Fruit fly (Drosophila melanogaster): Measurements from ENCODE around the gene CG18731.

CG18731 gene

dm6 chr3R:29757226-29757625 is 32.4 kb downstream of the CG18731 start (continued):
- no peak for TF ChIP-seq Dp (GFP tag; optimal IDR thresholded peaks at IDR 0.05)
- peak; percentile 22 for TF ChIP-seq Vsx1 (GFP tag; optimal IDR thresholded peaks at IDR 0.05)
- peak; percentile 6 for TF ChIP-seq Atf-2 (GFP tag; optimal IDR thresholded peaks at IDR 0.05)
- no peak for TF ChIP-seq CG17568 (GFP tag; optimal IDR thresholded peaks at IDR 0.05)
- TF ChIP-seq ken (GFP tag; IDR thresholded peaks at IDR 0.05) = 0 out of 3 replicates have a peak, but pooled peaks have one; percentile 40
- no peak for TF ChIP-seq CG31224 (GFP tag; IDR thresholded peaks at IDR 0.05)
- peak in 1 of 2 experiments; percentile 2 for TF ChIP-seq Pdp1 (GFP tag; optimal IDR thresholded peaks at IDR 0.05)
- TF ChIP-seq so (GFP tag; IDR thresholded peaks at IDR 0.05) = 0 out of 3 replicates have a peak, but pooled peaks have one; percentile 16
- no peak for TF ChIP-seq CG9437 (GFP tag; optimal IDR thresholded peaks at IDR 0.05)
- no peak for TF ChIP-seq her (GFP tag; optimal IDR thresholded peaks at IDR 0.05)
- TF ChIP-seq dpn (GFP tag; optimal IDR thresholded peaks at IDR 0.05) = no peak
- no peak for TF ChIP-seq Nf-YB (GFP tag; optimal IDR thresholded peaks at IDR 0.05)
- TF ChIP-seq NFAT (GFP tag; IDR thresholded peaks at IDR 0.05) = no peak
- no peak for TF ChIP-seq CG9727 (GFP tag; optimal IDR thresholded peaks at IDR 0.05)
- TF ChIP-seq bab2 (GFP tag; optimal IDR thresholded peaks at IDR 0.05) = peak; percentile 43
- TF ChIP-seq Dip3 (GFP tag; optimal IDR thresholded peaks at IDR 0.05) = no peak
- no peak for TF ChIP-seq Dip2 (GFP tag; IDR thresholded peaks at IDR 0.05)
- no peak for TF ChIP-seq toy (GFP tag; IDR thresholded peaks at IDR 0.05)
- TF ChIP-seq CG18476 (GFP tag; optimal IDR thresholded peaks at IDR 0.05) = no peak
- TF ChIP-seq CG2199 (GFP tag; IDR thresholded peaks at IDR 0.05) = no peak
- TF ChIP-seq Kr (GFP tag; optimal IDR thresholded peaks at IDR 0.05) = no peak
- TF ChIP-seq CG17612 (GFP tag; IDR thresholded peaks at IDR 0.05) = no peak
- TF ChIP-seq yki (optimal IDR thresholded peaks at IDR 0.05) = no peak
- peak; percentile 0 for TF ChIP-seq Atf3 (GFP tag; optimal IDR thresholded peaks at IDR 0.05)
- TF ChIP-seq CHES-1-like (GFP tag; optimal IDR thresholded peaks at IDR 0.05) = no peak
- no peak for TF ChIP-seq Elba2 (GFP tag; optimal IDR thresholded peaks at IDR 0.05)
- peak; percentile 9; the same call in 1 of the 2 replicates for TF ChIP-seq onecut (GFP tag; IDR thresholded peaks at IDR 0.05)
- TF ChIP-seq dmrt11E (tag; optimal IDR thresholded peaks at IDR 0.05) = no peak
- no peak for TF ChIP-seq HmgD (GFP tag; optimal IDR thresholded peaks at IDR 0.05)
- 0 out of 2 replicates have a peak, but pooled peaks have one; percentile 13 for TF ChIP-seq Bgb (GFP tag; IDR thresholded peaks at IDR 0.05; ENCODE audit: partially characterized antibody)
- TF ChIP-seq CG7556 (GFP tag; optimal IDR thresholded peaks at IDR 0.05) = no peak
- no peak for TF ChIP-seq vfl (GFP tag; optimal IDR thresholded peaks at IDR 0.05)
- TF ChIP-seq CG12104 (GFP tag; optimal IDR thresholded peaks at IDR 0.05) = no peak
- no peak for TF ChIP-seq pum (GFP tag; optimal IDR thresholded peaks at IDR 0.05)
- TF ChIP-seq CG9215 (GFP tag; IDR thresholded peaks at IDR 0.05) = no peak
- no peak for TF ChIP-seq CG11695 (GFP tag; IDR thresholded peaks at IDR 0.05)
- no peak for TF ChIP-seq CG15479 (GFP tag; optimal IDR thresholded peaks at IDR 0.05)
- no peak for TF ChIP-seq BEAF-32 (GFP tag; optimal IDR thresholded peaks at IDR 0.05)
- peak; percentile 35 for TF ChIP-seq CG17359 (tag; optimal IDR thresholded peaks at IDR 0.05)
- TF ChIP-seq Rx (GFP tag; IDR thresholded peaks at IDR 0.05) = 0 out of 2 replicates have a peak, but pooled peaks have one; percentile 10
- TF ChIP-seq Fer2 (tag; optimal IDR thresholded peaks at IDR 0.05) = no peak
- no peak for TF ChIP-seq pnt (GFP tag; optimal IDR thresholded peaks at IDR 0.05)
- TF ChIP-seq CG18619 (GFP tag; optimal IDR thresholded peaks at IDR 0.05) = no peak
- TF ChIP-seq BtbVII (GFP tag; optimal IDR thresholded peaks at IDR 0.05) = peak; percentile 15
- no peak for TF ChIP-seq dm (GFP tag; optimal IDR thresholded peaks at IDR 0.05)
- no peak for TF ChIP-seq zen2 (GFP tag; IDR thresholded peaks at IDR 0.05; ENCODE audit: partially characterized antibody)
- no peak for TF ChIP-seq CG5180 (GFP tag; optimal IDR thresholded peaks at IDR 0.05)
- TF ChIP-seq lola (GFP tag; optimal IDR thresholded peaks at IDR 0.05) = no peak
- no peak for TF ChIP-seq CG13894 (tag; optimal IDR thresholded peaks at IDR 0.05)
- TF ChIP-seq org-1 (GFP tag; optimal IDR thresholded peaks at IDR 0.05) = peak; percentile 9
- no peak for TF ChIP-seq Xrp1 (GFP tag; IDR thresholded peaks at IDR 0.05)

Data from whole organism, embryonic.